Fruit fly (Drosophila melanogaster) whole organism, embryonic: ENCODE data around the gene CG6912.

Experiments used
- Aef1 ChIP-seq: fragments of 200-800 bp; sonication (Bioruptor generic); IDR thresholded peaks from 3 replicates; pipeline ENCODE4 v1.3.6; 2022; ENCODE audit warnings: missing biosample characterization, missing genetic modification characterization
- Blimp-1 ChIP-seq: fragments of 200-800 bp; sonication (Bioruptor generic); optimal IDR thresholded peaks from 3 replicates; lab custom pipeline; 2018; ENCODE audit warnings: missing biosample characterization, missing genetic modification characterization, mild to moderate bottlenecking, moderate library complexity, missing genetic modification reagents
- CG1024 ChIP-seq: fragments of 200-800 bp; sonication (Bioruptor generic); IDR thresholded peaks from 2 replicates; pipeline ENCODE4 v1.3.6; 2022; ENCODE audit warnings: missing biosample characterization, missing genetic modification characterization
- CG10654 ChIP-seq: fragments of 200-800 bp; sonication (Bioruptor generic); optimal IDR thresholded peaks from 2 replicates; lab custom pipeline; 2016; ENCODE audit warnings: missing biosample characterization, missing genetic modification characterization
- CG10959 ChIP-seq: fragments of 200-800 bp; sonication (Bioruptor generic); IDR thresholded peaks from 2 replicates; pipeline ENCODE4 v1.3.6; 2022; ENCODE audit warnings: missing biosample characterization, missing genetic modification characterization
- CG11695 ChIP-seq: fragments of 200-800 bp; sonication (Bioruptor generic); IDR thresholded peaks from 3 replicates; pipeline ENCODE4 v1.3.6; 2022; ENCODE audit warnings: missing biosample characterization, missing genetic modification characterization
- CG11696 ChIP-seq: fragments of 200-800 bp; sonication (Bioruptor generic); IDR thresholded peaks from 2 replicates; pipeline ENCODE4 v1.3.6; 2022; ENCODE audit warnings: missing biosample characterization, missing genetic modification characterization
- CG12219 ChIP-seq: fragments of 200-800 bp; sonication (Bioruptor generic); optimal IDR thresholded peaks from 3 replicates; lab custom pipeline; 2018; ENCODE audit warnings: missing biosample characterization, mild to moderate bottlenecking, missing genetic modification characterization
- CG12299 ChIP-seq: fragments of 200-800 bp; sonication (Bioruptor generic); optimal IDR thresholded peaks from 2 replicates; lab custom pipeline; 2018; ENCODE audit warnings: missing biosample characterization, mild to moderate bottlenecking, missing genetic modification characterization
- CG12391 ChIP-seq: fragments of 200-800 bp; sonication (Bioruptor generic); optimal IDR thresholded peaks from 3 replicates; lab custom pipeline; 2018; ENCODE audit warnings: missing biosample characterization, mild to moderate bottlenecking, missing genetic modification characterization, moderate library complexity
- CG13296 ChIP-seq: fragments of 200-800 bp; sonication (Bioruptor generic); optimal IDR thresholded peaks from 3 replicates; lab custom pipeline; 2018; ENCODE audit warnings: missing biosample characterization, mild to moderate bottlenecking, missing genetic modification characterization
- CG13624 ChIP-seq: fragments of 200-800 bp; sonication (Bioruptor generic); optimal IDR thresholded peaks from 2 replicates; lab custom pipeline; 2016; ENCODE audit warnings: missing biosample characterization, missing genetic modification characterization
- CG15011 ChIP-seq: fragments of 200-800 bp; sonication (Bioruptor generic); optimal IDR thresholded peaks from 3 replicates; lab custom pipeline; 2018; ENCODE audit warnings: missing biosample characterization, mild to moderate bottlenecking, missing genetic modification characterization
- CG1529 ChIP-seq: fragments of 200-800 bp; sonication (Bioruptor generic); optimal IDR thresholded peaks from 3 replicates; lab custom pipeline; 2018; ENCODE audit warnings: missing biosample characterization, missing genetic modification characterization
- CG17912 ChIP-seq: fragments of 200-800 bp; sonication (Bioruptor generic); optimal IDR thresholded peaks from 2 replicates; lab custom pipeline; 2018; ENCODE audit warnings: missing biosample characterization, mild to moderate bottlenecking, missing genetic modification characterization
- CG2129 ChIP-seq: fragments of 200-800 bp; sonication (Bioruptor generic); IDR thresholded peaks from 2 replicates; pipeline ENCODE4 v1.3.6; 2022; ENCODE audit warnings: missing biosample characterization, missing genetic modification characterization; ENCODE audit not compliant: partially characterized antibody
- CG2199 ChIP-seq: fragments of 200-800 bp; sonication (Bioruptor generic); IDR thresholded peaks from 3 replicates; pipeline ENCODE4 v1.3.6; 2022; ENCODE audit warnings: missing biosample characterization, missing genetic modification characterization
- CG30431 ChIP-seq: fragments of 200-800 bp; sonication (Bioruptor generic); optimal IDR thresholded peaks from 2 replicates; lab custom pipeline; 2017; ENCODE audit warnings: missing biosample characterization, missing genetic modification characterization
- CG3065 ChIP-seq: fragments of 200-800 bp; sonication (Bioruptor generic); optimal IDR thresholded peaks from 2 replicates; lab custom pipeline; 2016; ENCODE audit warnings: missing biosample characterization, missing genetic modification characterization
- CG31441 ChIP-seq: fragments of 200-800 bp; sonication (Bioruptor generic); IDR thresholded peaks from 2 replicates; pipeline ENCODE4 v1.3.6; 2022; ENCODE audit warnings: missing biosample characterization, missing genetic modification characterization
- CG33557 ChIP-seq: fragments of 200-800 bp; sonication (Bioruptor generic); optimal IDR thresholded peaks from 2 replicates; lab custom pipeline; 2019; ENCODE audit warnings: missing biosample characterization, mild to moderate bottlenecking, missing genetic modification characterization, moderate library complexity
- CG6254 ChIP-seq: fragments of 200-800 bp; sonication (Bioruptor generic); optimal IDR thresholded peaks from 3 replicates; lab custom pipeline; 2017; ENCODE audit warnings: mild to moderate bottlenecking, missing biosample characterization, missing genetic modification reagents, missing genetic modification characterization
- CG6683 ChIP-seq: fragments of 200-800 bp; sonication (Bioruptor generic); optimal IDR thresholded peaks from 2 replicates; lab custom pipeline; 2017; ENCODE audit warnings: missing biosample characterization, mild to moderate bottlenecking, missing genetic modification characterization, missing genetic modification reagents
- CG7928 ChIP-seq: fragments of 200-800 bp; sonication (Bioruptor generic); optimal IDR thresholded peaks from 2 replicates; lab custom pipeline; 2017; ENCODE audit warnings: missing biosample characterization, mild to moderate bottlenecking, missing genetic modification characterization
- CG7987 ChIP-seq: fragments of 200-800 bp; sonication (Bioruptor generic); optimal IDR thresholded peaks from 2 replicates; lab custom pipeline; 2018; ENCODE audit warnings: missing biosample characterization, mild to moderate bottlenecking, missing genetic modification characterization, moderate library complexity
- CG9797 ChIP-seq: fragments of 200-800 bp; sonication (Bioruptor generic); optimal IDR thresholded peaks from 3 replicates; lab custom pipeline; 2018; ENCODE audit warnings: missing biosample characterization, mild to moderate bottlenecking, missing genetic modification characterization
- Chrac-16 ChIP-seq: fragments of 200-800 bp; sonication (Bioruptor generic); optimal IDR thresholded peaks from 3 replicates; lab custom pipeline; 2016; ENCODE audit warnings: missing biosample characterization, missing genetic modification characterization
- Dref ChIP-seq: fragments of 200-800 bp; sonication (Bioruptor generic); IDR thresholded peaks from 2 replicates; pipeline ENCODE4 v1.3.6; 2022; ENCODE audit warnings: missing biosample characterization, missing genetic modification characterization
- Hand ChIP-seq: fragments of 200-800 bp; sonication (Bioruptor generic); optimal IDR thresholded peaks from 2 replicates; lab custom pipeline; 2017; ENCODE audit warnings: mild to moderate bottlenecking, missing biosample characterization, missing genetic modification reagents, missing genetic modification characterization
- PHDP ChIP-seq: fragments of 200-800 bp; sonication (Bioruptor generic); optimal IDR thresholded peaks from 3 replicates; lab custom pipeline; 2018; ENCODE audit warnings: missing biosample characterization, mild to moderate bottlenecking, missing genetic modification characterization, moderate library complexity
- Ravus ChIP-seq: fragments of 200-800 bp; sonication (Bioruptor generic); IDR thresholded peaks from 2 replicates; pipeline ENCODE4 v1.3.6; 2022; ENCODE audit warnings: missing biosample characterization, missing genetic modification characterization
- Rx ChIP-seq: fragments of 200-800 bp; sonication (Bioruptor generic); IDR thresholded peaks from 2 replicates; pipeline ENCODE4 v1.3.6; 2022; ENCODE audit warnings: missing biosample characterization, missing genetic modification characterization
- Six4 ChIP-seq: fragments of 200-800 bp; sonication (Bioruptor generic); optimal IDR thresholded peaks from 2 replicates; lab custom pipeline; 2016; ENCODE audit warnings: missing biosample characterization, missing genetic modification characterization
- Sox102F ChIP-seq: fragments of 200-800 bp; sonication (Bioruptor generic); optimal IDR thresholded peaks from 2 replicates; lab custom pipeline; 2018; ENCODE audit warnings: missing biosample characterization, mild to moderate bottlenecking, missing genetic modification characterization, moderate library complexity
- TFAM ChIP-seq: fragments of 200-800 bp; sonication (Bioruptor generic); optimal IDR thresholded peaks from 2 replicates; lab custom pipeline; 2017; ENCODE audit warnings: missing biosample characterization, missing genetic modification characterization, inconsistent platforms
- al ChIP-seq: fragments of 200-800 bp; sonication (Bioruptor generic); IDR thresholded peaks from 2 replicates; pipeline ENCODE4 v1.3.6; 2022; ENCODE audit warnings: missing biosample characterization, missing genetic modification characterization
- az2 ChIP-seq: fragments of 200-800 bp; sonication (Bioruptor generic); optimal IDR thresholded peaks from 3 replicates; lab custom pipeline; 2016; ENCODE audit warnings: missing biosample characterization, missing genetic modification characterization
- crp ChIP-seq, 2 experiments: fragments of 200-800 bp; sonication (Bioruptor generic); optimal IDR thresholded peaks; 2 replicates in 1 of 2; 3 replicates in 1 of 2; lab custom pipeline; 2017; ENCODE audit warnings: missing biosample characterization in 2 of 2, missing genetic modification characterization in 2 of 2, mild to moderate bottlenecking in 1 of 2, moderate library complexity in 1 of 2
- dmrt99B ChIP-seq: fragments of 200-800 bp; sonication (Bioruptor generic); optimal IDR thresholded peaks from 2 replicates; lab custom pipeline; 2018; ENCODE audit warnings: missing biosample characterization, mild to moderate bottlenecking, missing genetic modification characterization, moderate library complexity
- dysf ChIP-seq: fragments of 200-800 bp; sonication (Bioruptor generic); IDR thresholded peaks from 3 replicates; pipeline ENCODE4 v1.3.6; 2022; ENCODE audit warnings: missing biosample characterization, missing genetic modification characterization
- fd102C ChIP-seq: fragments of 200-800 bp; sonication (Bioruptor generic); optimal IDR thresholded peaks from 2 replicates; lab custom pipeline; 2018; ENCODE audit warnings: missing biosample characterization, mild to moderate bottlenecking, missing genetic modification characterization, moderate library complexity
- fd64A ChIP-seq: fragments of 200-800 bp; sonication (Bioruptor generic); optimal IDR thresholded peaks from 3 replicates; lab custom pipeline; 2018; ENCODE audit warnings: missing biosample characterization, mild to moderate bottlenecking, missing genetic modification characterization
- inv ChIP-seq: fragments of 200-800 bp; sonication (Bioruptor generic); IDR thresholded peaks from 2 replicates; pipeline ENCODE4 v1.3.6; 2022; ENCODE audit warnings: missing biosample characterization, missing genetic modification characterization; ENCODE audit not compliant: partially characterized antibody
- ken ChIP-seq: fragments of 200-800 bp; sonication (Bioruptor generic); IDR thresholded peaks from 3 replicates; pipeline ENCODE4 v1.3.6; 2022; ENCODE audit warnings: missing biosample characterization, missing genetic modification characterization
- klu ChIP-seq: fragments of 200-800 bp; sonication (Bioruptor generic); IDR thresholded peaks from 2 replicates; pipeline ENCODE4 v1.3.6; 2022; ENCODE audit warnings: missing biosample characterization, missing genetic modification characterization
- maf-S ChIP-seq: fragments of 200-800 bp; sonication (Bioruptor generic); optimal IDR thresholded peaks from 2 replicates; lab custom pipeline; 2016; ENCODE audit warnings: missing biosample characterization, missing genetic modification characterization
- pum ChIP-seq: fragments of 200-800 bp; sonication (Bioruptor generic); optimal IDR thresholded peaks from 2 replicates; lab custom pipeline; 2016; ENCODE audit warnings: missing biosample characterization, missing genetic modification characterization
- sens ChIP-seq: fragments of 200-800 bp; sonication (Bioruptor generic); peaks from one replicate; lab custom pipeline; 2016; ENCODE audit warnings: missing biosample characterization, missing genetic modification characterization
- slbo ChIP-seq: fragments of 200-800 bp; sonication (Bioruptor generic); IDR thresholded peaks from 2 replicates; pipeline ENCODE4 v1.3.6; 2022; ENCODE audit warnings: missing biosample characterization, missing genetic modification characterization
- zf30C ChIP-seq: fragments of 200-800 bp; sonication (Bioruptor generic); optimal IDR thresholded peaks from 3 replicates; lab custom pipeline; 2018; ENCODE audit warnings: missing biosample characterization, mild to moderate bottlenecking, missing genetic modification characterization
- zfh2 ChIP-seq: fragments of 200-800 bp; sonication (Bioruptor generic); optimal IDR thresholded peaks from 2 replicates; lab custom pipeline; 2016; ENCODE audit warnings: missing biosample characterization, missing genetic modification characterization

The CG6912 gene

dm6 chr3R:15145491-15145890 is 8.7 kb upstream of the CG6912 start (continued):
- TF ChIP-seq Six4 (GFP tag; lab: Kevin White, UChicago) (peak; percentile 46), CG7987 (no peak), dmrt99B (tag; lab: Kevin White, UChicago) (peak; percentile 71), CG7928 (no peak), sens (GFP tag; lab: Kevin White, UChicago) (peak; percentile 62), CG31441 (peak; percentile 76), CG6683 (GFP tag; lab: Kevin White, UChicago) (no peak), CG11695 (GFP tag; lab: Robert Waterston, UW) (peak; percentile 77), Sox102F (GFP tag; lab: Kevin White, UChicago) (peak; percentile 68), CG13624 (GFP tag; lab: Kevin White, UChicago) (no peak), CG10959 (GFP tag; lab: Robert Waterston, UW) (no peak), al (no peak), CG30431 (GFP tag; lab: Kevin White, UChicago) (no peak), CG3065 (GFP tag; lab: Kevin White, UChicago) (no peak), Blimp-1 (GFP tag; lab: Kevin White, UChicago) (peak; percentile 51), Hand (GFP tag; lab: Kevin White, UChicago) (no peak), CG12219 (peak; percentile 16), ken (GFP tag; lab: Robert Waterston, UW) (no peak), CG2129 (GFP tag; lab: Robert Waterston, UW) (no peak), maf-S (GFP tag; lab: Kevin White, UChicago) (no peak), fd64A (GFP tag; lab: Kevin White, UChicago) (no peak), CG2199 (GFP tag; lab: Robert Waterston, UW) (no peak), CG11696 (GFP tag; lab: Robert Waterston, UW) (peak; percentile 27; the same call in 1 of the 2 replicates), Dref (GFP tag; lab: Robert Waterston, UW) (no peak), CG15011 (no peak), CG17912 (no peak), klu (GFP tag; lab: Robert Waterston, UW) (no peak), dysf (GFP tag; lab: Robert Waterston, UW) (peak; percentile 79), slbo (GFP tag; lab: Robert Waterston, UW) (peak; percentile 56), crp (GFP tag; optimal IDR thresholded peaks at IDR 0.05; lab: Kevin White, UChicago) (no peak), az2 (peak; percentile 11), pum (GFP tag; lab: Kevin White, UChicago) (no peak), CG12299 (tag; lab: Kevin White, UChicago) (no peak), TFAM (no peak), Aef1 (GFP tag; lab: Robert Waterston, UW) (peak; percentile 29; the same call in 2 of the 3 replicates), CG6254 (GFP tag; lab: Kevin White, UChicago) (no peak), inv (GFP tag; lab: Robert Waterston, UW) (no peak), CG10654 (GFP tag; lab: Kevin White, UChicago) (peak; percentile 3), CG9797 (GFP tag; lab: Kevin White, UChicago) (no peak), CG1024 (no peak), CG1529 (GFP tag; lab: Kevin White, UChicago) (no peak), PHDP (tag; lab: Kevin White, UChicago) (peak; percentile 51), CG13296 (GFP tag; lab: Kevin White, UChicago) (peak; percentile 10), Rx (GFP tag; lab: Robert Waterston, UW) (no peak; the same call in 1 of the 2 replicates), CG33557 (GFP tag; lab: Kevin White, UChicago) (no peak), fd102C (no peak), zf30C (GFP tag; lab: Kevin White, UChicago) (peak; percentile 50), Chrac-16 (GFP tag; lab: Kevin White, UChicago) (no peak), zfh2 (GFP tag; lab: Kevin White, UChicago) (no peak), CG12391 (tag; lab: Kevin White, UChicago) (peak; percentile 51), Ravus (GFP tag; lab: Robert Waterston, UW) (no peak)
